Fruit fly (Drosophila melanogaster): ENCODE measurements around the gene CG33493.

The CG33493 gene

dm6 chr3L:10737123-10737709, 44.2 kb upstream of the CG33493 start:
- no peak for TF ChIP-seq kay (GFP tag; ENCODE audit: borderline replicate concordance)
- TF ChIP-seq CG7045 (GFP tag; optimal IDR thresholded peaks at IDR 0.05): peak; percentile 62
- peak; percentile 44 for TF ChIP-seq CG7101 (tag; optimal IDR thresholded peaks at IDR 0.05)
- TF ChIP-seq Clk (GFP tag; optimal IDR thresholded peaks at IDR 0.05): no peak
- TF ChIP-seq pad (GFP tag; optimal IDR thresholded peaks at IDR 0.05): peak; percentile 63
- no peak for TF ChIP-seq cnc (optimal IDR thresholded peaks at IDR 0.05)
- TF ChIP-seq Hr96 (GFP tag; optimal IDR thresholded peaks at IDR 0.05): no peak
- TF ChIP-seq CG14711 (tag; optimal IDR thresholded peaks at IDR 0.05): no peak
- no peak for TF ChIP-seq bab1 (GFP tag; optimal IDR thresholded peaks at IDR 0.05)
- TF ChIP-seq CG1620 (GFP tag; optimal IDR thresholded peaks at IDR 0.05): no peak
- TF ChIP-seq toe (GFP tag; optimal IDR thresholded peaks at IDR 0.05): peak; percentile 28
- TF ChIP-seq ovo (GFP tag; optimal IDR thresholded peaks at IDR 0.05): peak; percentile 75
- TF ChIP-seq CG11617 (GFP tag; optimal IDR thresholded peaks at IDR 0.05): peak; percentile 31
- TF ChIP-seq cic (GFP tag; optimal IDR thresholded peaks at IDR 0.05): peak; percentile 80
- peak; percentile 89 for TF ChIP-seq tj (GFP tag; optimal IDR thresholded peaks at IDR 0.05)
- TF ChIP-seq CG33017 (tag; optimal IDR thresholded peaks at IDR 0.05): peak; percentile 55
- peak; percentile 77 for TF ChIP-seq CG12768 (GFP tag; optimal IDR thresholded peaks at IDR 0.05)

- no peak for TF ChIP-seq Clk (GFP tag; optimal IDR thresholded peaks at IDR 0.05)
- no peak for TF ChIP-seq toe (GFP tag; optimal IDR thresholded peaks at IDR 0.05)
- no peak for TF ChIP-seq CG7101 (tag; optimal IDR thresholded peaks at IDR 0.05)
- no peak for TF ChIP-seq cnc (optimal IDR thresholded peaks at IDR 0.05)
- TF ChIP-seq CG5204 (GFP tag; optimal IDR thresholded peaks at IDR 0.05): no peak
- TF ChIP-seq cic (GFP tag; optimal IDR thresholded peaks at IDR 0.05): no peak
- no peak for TF ChIP-seq pad (GFP tag; optimal IDR thresholded peaks at IDR 0.05)
- TF ChIP-seq CG11617 (GFP tag; optimal IDR thresholded peaks at IDR 0.05): no peak
- TF ChIP-seq ovo (GFP tag; optimal IDR thresholded peaks at IDR 0.05): no peak
- no peak for TF ChIP-seq kay (GFP tag; ENCODE audit: borderline replicate concordance)
- TF ChIP-seq CG1620 (GFP tag; optimal IDR thresholded peaks at IDR 0.05): no peak
- no peak for TF ChIP-seq CG33017 (tag; optimal IDR thresholded peaks at IDR 0.05)
- TF ChIP-seq Mnt (GFP tag; optimal IDR thresholded peaks at IDR 0.05): no peak
- TF ChIP-seq CG7045 (GFP tag; optimal IDR thresholded peaks at IDR 0.05): no peak
Measured at dm6 chr3L:10736483-10737122, 43.6 kb upstream of the CG33493 start.

- no peak for TF ChIP-seq kay (GFP tag; ENCODE audit: borderline replicate concordance)
Measured at dm6 chr3L:10735095-10735494, 42.1 kb upstream of the CG33493 start.

dm6 chr3L:10734561-10734960, 41.6 kb upstream of the CG33493 start:
- TF ChIP-seq CG1620 (GFP tag; optimal IDR thresholded peaks at IDR 0.05): no peak
- TF ChIP-seq Hr96 (GFP tag; optimal IDR thresholded peaks at IDR 0.05): no peak
- no peak for TF ChIP-seq Mnt (GFP tag; optimal IDR thresholded peaks at IDR 0.05)
- TF ChIP-seq CG7045 (GFP tag; optimal IDR thresholded peaks at IDR 0.05): no peak
- TF ChIP-seq cic (GFP tag; optimal IDR thresholded peaks at IDR 0.05): no peak
- TF ChIP-seq cnc (optimal IDR thresholded peaks at IDR 0.05): no peak
- no peak for TF ChIP-seq ovo (GFP tag; optimal IDR thresholded peaks at IDR 0.05)
- TF ChIP-seq CG5204 (GFP tag; optimal IDR thresholded peaks at IDR 0.05): no peak
- no peak for TF ChIP-seq Crg-1 (GFP tag; optimal IDR thresholded peaks at IDR 0.05)
- no peak for TF ChIP-seq Clk (GFP tag; optimal IDR thresholded peaks at IDR 0.05)
- TF ChIP-seq kay (GFP tag; ENCODE audit: borderline replicate concordance): no peak

dm6 chr3L:10733502-10733901, 40.5 kb upstream of the CG33493 start:
- TF ChIP-seq Mnt (GFP tag; optimal IDR thresholded peaks at IDR 0.05): no peak
- no peak for TF ChIP-seq cnc (optimal IDR thresholded peaks at IDR 0.05)
- TF ChIP-seq CG1620 (GFP tag; optimal IDR thresholded peaks at IDR 0.05): no peak
- TF ChIP-seq Clk (GFP tag; optimal IDR thresholded peaks at IDR 0.05): no peak
- TF ChIP-seq cic (GFP tag; optimal IDR thresholded peaks at IDR 0.05): no peak
- no peak for TF ChIP-seq CG5204 (GFP tag; optimal IDR thresholded peaks at IDR 0.05)
- no peak for TF ChIP-seq ovo (GFP tag; optimal IDR thresholded peaks at IDR 0.05)
- TF ChIP-seq toe (GFP tag; optimal IDR thresholded peaks at IDR 0.05): no peak

- TF ChIP-seq pad (GFP tag; optimal IDR thresholded peaks at IDR 0.05): no peak
- TF ChIP-seq CG7101 (tag; optimal IDR thresholded peaks at IDR 0.05): no peak
- no peak for TF ChIP-seq cic (GFP tag; optimal IDR thresholded peaks at IDR 0.05)
- TF ChIP-seq Crg-1 (GFP tag; optimal IDR thresholded peaks at IDR 0.05): no peak
Measured at dm6 chr3L:10732032-10732431, 39.1 kb upstream of the CG33493 start.

dm6 chr3L:10727123-10727522, 34.2 kb upstream of the CG33493 start:
- no peak for TF ChIP-seq CG33017 (tag; optimal IDR thresholded peaks at IDR 0.05)
- no peak for TF ChIP-seq Hr96 (GFP tag; optimal IDR thresholded peaks at IDR 0.05)
- no peak for TF ChIP-seq ovo (GFP tag; optimal IDR thresholded peaks at IDR 0.05)
- no peak for TF ChIP-seq CG1620 (GFP tag; optimal IDR thresholded peaks at IDR 0.05)
- no peak for TF ChIP-seq bab1 (GFP tag; optimal IDR thresholded peaks at IDR 0.05)
- TF ChIP-seq Clk (GFP tag; optimal IDR thresholded peaks at IDR 0.05): no peak
- TF ChIP-seq CG7045 (GFP tag; optimal IDR thresholded peaks at IDR 0.05): no peak
